Worm (Caenorhabditis elegans) whole organism, L3 larva: ENCODE measurements around the gene R04E5.9.
A peak's percentile ranks its signal among the peaks of the same experiment; 100 is the strongest.

Experiments
- ZK546.5 ChIP-seq: sonication (generic microtip); optimal IDR thresholded peaks from 2 replicates; lab custom pipeline; 2017; ENCODE audit warnings: missing biosample characterization, missing genetic modification characterization
- aly-2 ChIP-seq: fragments of 150-350 bp; optimal IDR thresholded peaks from 2 replicates; lab custom pipeline; 2014; ENCODE audit warnings: missing biosample characterization, missing genetic modification characterization
- ama-1 ChIP-seq: fragments of 150-350 bp; optimal IDR thresholded peaks from 2 replicates; lab custom pipeline; 2018
- ceh-16 ChIP-seq: sonication (generic microtip); optimal IDR thresholded peaks from 2 replicates; lab custom pipeline; 2017; ENCODE audit warnings: missing biosample characterization, missing genetic modification characterization
- ceh-28 ChIP-seq: fragments of 150-350 bp; optimal IDR thresholded peaks from 2 replicates; lab custom pipeline; 2014; ENCODE audit warnings: missing biosample characterization, missing genetic modification reagents, missing genetic modification characterization
- ceh-82 ChIP-seq: fragments of 150-350 bp; optimal IDR thresholded peaks from 2 replicates; lab custom pipeline; 2014; ENCODE audit warnings: missing biosample characterization, missing genetic modification characterization
- ceh-9 ChIP-seq: sonication (generic microtip); optimal IDR thresholded peaks from 2 replicates; lab custom pipeline; 2018; ENCODE audit warnings: missing biosample characterization, missing genetic modification characterization
- daf-12 ChIP-seq: fragments of 150-350 bp; optimal IDR thresholded peaks from 2 replicates; lab custom pipeline; 2014; ENCODE audit warnings: missing biosample characterization, missing genetic modification reagents, missing genetic modification characterization
- egl-27 ChIP-seq: sonication (generic microtip); optimal IDR thresholded peaks from 4 replicates; lab custom pipeline; 2017; ENCODE audit warnings: missing biosample characterization, missing genetic modification reagents, missing genetic modification characterization
- egl-5 ChIP-seq: fragments of 150-350 bp; optimal IDR thresholded peaks from 2 replicates; lab custom pipeline; 2017; ENCODE audit warnings: missing biosample characterization, missing genetic modification reagents, missing genetic modification characterization, inconsistent platforms
- elt-1 ChIP-seq: fragments of 150-350 bp; optimal IDR thresholded peaks from 2 replicates; lab custom pipeline; 2014; ENCODE audit warnings: missing biosample characterization, missing genetic modification characterization
- elt-2 ChIP-seq: sonication (generic microtip); optimal IDR thresholded peaks from 2 replicates; lab custom pipeline; 2016; ENCODE audit warnings: missing genetic modification reagents, mild to moderate bottlenecking, missing genetic modification characterization, missing compliant biosample characterization
- elt-3 ChIP-seq, 3 experiments: fragments of 150-350 bp in 1 of 3; sonication (generic microtip) in 2 of 3; optimal IDR thresholded peaks; 2 replicates in 2 of 3; 4 replicates in 1 of 3; lab custom pipeline; 2014 to 2017; ENCODE audit warnings: missing biosample characterization in 3 of 3, missing genetic modification characterization in 3 of 3
- fkh-10 ChIP-seq: sonication (generic microtip); optimal IDR thresholded peaks from 2 replicates; lab custom pipeline; 2017; ENCODE audit warnings: missing biosample characterization, missing genetic modification reagents, missing genetic modification characterization
- fkh-2 ChIP-seq: fragments of 150-350 bp; optimal IDR thresholded peaks from 2 replicates; lab custom pipeline; 2014; ENCODE audit warnings: missing biosample characterization, missing genetic modification reagents, missing genetic modification characterization
- fos-1 ChIP-seq: fragments of 150-350 bp; optimal IDR thresholded peaks from 2 replicates; lab custom pipeline; 2014; ENCODE audit warnings: missing biosample characterization, missing genetic modification characterization
- hmg-11 ChIP-seq: sonication (generic microtip); optimal IDR thresholded peaks from 2 replicates; lab custom pipeline; 2016; ENCODE audit warnings: missing genetic modification characterization, missing compliant biosample characterization
- jun-1 ChIP-seq: fragments of 150-350 bp; optimal IDR thresholded peaks from 2 replicates; lab custom pipeline; 2014; ENCODE audit warnings: missing biosample characterization, missing genetic modification reagents, missing genetic modification characterization
- lin-39 ChIP-seq: fragments of 150-350 bp; optimal IDR thresholded peaks from 2 replicates; lab custom pipeline; 2018; ENCODE audit warnings: missing biosample characterization, missing genetic modification reagents, missing genetic modification characterization
- lsy-12 ChIP-seq: sonication (generic microtip); optimal IDR thresholded peaks from 2 replicates; lab custom pipeline; 2016; ENCODE audit warnings: mild to moderate bottlenecking, missing genetic modification characterization, missing compliant biosample characterization
- mdl-1 ChIP-seq: fragments of 150-350 bp; optimal IDR thresholded peaks from 2 replicates; lab custom pipeline; 2014; ENCODE audit warnings: missing biosample characterization, missing genetic modification characterization
- nfya-1 ChIP-seq: sonication (generic microtip); optimal IDR thresholded peaks from 2 replicates; lab custom pipeline; 2017; ENCODE audit warnings: missing genetic modification characterization, mild to moderate bottlenecking, missing compliant biosample characterization, antibody characterized with exemption, moderate library complexity; ENCODE audit not compliant: insufficient read depth
- nhr-237 ChIP-seq: fragments of 150-350 bp; optimal IDR thresholded peaks from 2 replicates; lab custom pipeline; 2014; ENCODE audit warnings: missing biosample characterization, missing genetic modification characterization
- nhr-25 ChIP-seq: sonication (generic microtip); optimal IDR thresholded peaks from 2 replicates; lab custom pipeline; 2017; ENCODE audit warnings: missing biosample characterization, missing genetic modification characterization
- nhr-28 ChIP-seq: fragments of 150-350 bp; optimal IDR thresholded peaks from 2 replicates; lab custom pipeline; 2014; ENCODE audit warnings: missing biosample characterization, missing genetic modification characterization
- nhr-43 ChIP-seq: sonication (generic microtip); optimal IDR thresholded peaks from 2 replicates; lab custom pipeline; 2016; ENCODE audit warnings: mild to moderate bottlenecking, missing genetic modification characterization, missing compliant biosample characterization; ENCODE audit not compliant: poor library complexity, severe bottlenecking
- nhr-67 ChIP-seq: fragments of 150-350 bp; optimal IDR thresholded peaks from 2 replicates; lab custom pipeline; 2014; ENCODE audit warnings: missing biosample characterization, missing genetic modification characterization
- nhr-76 ChIP-seq: fragments of 150-350 bp; sonication (generic microtip); optimal IDR thresholded peaks from 5 replicates; lab custom pipeline; 2014; ENCODE audit warnings: missing biosample characterization, missing genetic modification characterization
- nhr-77 ChIP-seq: fragments of 150-350 bp; optimal IDR thresholded peaks from 2 replicates; lab custom pipeline; 2014; ENCODE audit warnings: missing biosample characterization, missing genetic modification characterization
- pha-4 ChIP-seq: fragments of 150-350 bp; optimal IDR thresholded peaks from 2 replicates; lab custom pipeline; 2014; ENCODE audit warnings: missing biosample characterization, missing genetic modification reagents, missing genetic modification characterization
- pqm-1 ChIP-seq: fragments of 150-350 bp; optimal IDR thresholded peaks from 2 replicates; lab custom pipeline; 2017; ENCODE audit warnings: missing biosample characterization, missing genetic modification characterization, inconsistent platforms
- snpc-4 ChIP-seq: fragments of 150-350 bp; optimal IDR thresholded peaks from 2 replicates; lab custom pipeline; 2014; ENCODE audit warnings: missing biosample characterization, missing genetic modification characterization
- unc-39 ChIP-seq: sonication (generic microtip); optimal IDR thresholded peaks from 4 replicates; lab custom pipeline; 2017; ENCODE audit warnings: missing biosample characterization, missing genetic modification characterization
- unc-62 ChIP-seq: fragments of 150-350 bp; sonication (generic microtip); optimal IDR thresholded peaks from 4 replicates; lab custom pipeline; 2014; ENCODE audit warnings: missing biosample characterization, missing genetic modification reagents, missing genetic modification characterization
- zag-1 ChIP-seq: fragments of 150-350 bp; optimal IDR thresholded peaks from 2 replicates; lab custom pipeline; 2014; ENCODE audit warnings: missing biosample characterization, missing genetic modification characterization
- ztf-11 ChIP-seq: fragments of 150-350 bp; optimal IDR thresholded peaks from 2 replicates; lab custom pipeline; 2014; ENCODE audit warnings: missing biosample characterization, missing genetic modification characterization

The R04E5.9 gene

DNA sequence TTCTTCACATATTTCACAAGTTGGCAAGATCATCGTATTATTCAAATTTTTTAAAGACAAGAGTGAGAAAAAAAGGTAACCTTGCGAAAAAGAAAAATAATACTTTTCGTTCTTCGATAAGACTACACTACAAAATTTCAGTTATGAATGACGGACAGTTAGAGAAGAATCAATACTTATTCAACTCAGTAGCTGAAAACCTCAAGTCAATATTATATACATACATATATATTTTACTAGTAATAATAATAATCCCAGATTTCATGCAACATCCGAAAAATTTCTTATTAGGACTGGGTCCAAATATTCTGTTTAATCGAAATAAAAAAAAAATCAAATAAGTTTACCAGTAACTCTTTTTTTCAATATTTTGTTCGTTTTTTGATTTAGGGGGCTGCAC lies 20.2 kb upstream of the R04E5.9 start, which contains the start of gene C28G1.6:
TSS of gene C28G1.6 (minus strand) at position 101 of the 400 bp plus-strand sequence.
- TF ChIP-seq ceh-16 (tag; lab: Kevin White, UChicago), result no peak
- TF ChIP-seq elt-1, result no peak
- TF ChIP-seq egl-5 (tag; lab: Kevin White, UChicago), result no peak
- TF ChIP-seq pqm-1 (tag; lab: Kevin White, UChicago), result no peak
- peak; percentile 22 for TF ChIP-seq pha-4 (tag; lab: Kevin White, UChicago)
- TF ChIP-seq elt-2, result peak; percentile 54
- no peak for TF ChIP-seq mdl-1 (tag; lab: Kevin White, UChicago)
- no peak for TF ChIP-seq fkh-10
- TF ChIP-seq, all 47 proteins: peak for 2

DNA sequence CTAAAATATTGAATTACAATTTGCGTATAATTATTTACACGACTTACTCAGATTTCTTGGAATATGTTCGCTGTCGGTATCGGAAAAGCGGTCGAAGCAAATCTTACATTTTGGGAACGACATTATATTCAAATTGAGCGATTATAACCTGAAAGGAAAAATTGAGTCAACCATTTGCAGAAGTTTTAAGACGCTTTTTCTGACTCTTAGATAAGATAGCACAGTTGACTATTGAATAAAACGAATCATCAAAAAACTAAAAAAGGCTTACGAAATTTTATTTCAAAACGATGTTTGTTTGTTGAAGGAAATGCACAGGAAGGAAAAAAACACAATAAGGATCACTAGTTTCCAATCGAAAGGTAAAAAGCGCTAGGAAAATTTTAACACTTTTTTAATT lies 17.4 kb upstream of the R04E5.9 start, which contains the start of gene rcs-1:
TSS of gene rcs-1 (minus strand) at position 176 of the 400 bp plus-strand sequence.
- TF ChIP-seq nhr-28 (tag; lab: Kevin White, UChicago) (no peak), elt-2 (peak; percentile 30)

DNA sequence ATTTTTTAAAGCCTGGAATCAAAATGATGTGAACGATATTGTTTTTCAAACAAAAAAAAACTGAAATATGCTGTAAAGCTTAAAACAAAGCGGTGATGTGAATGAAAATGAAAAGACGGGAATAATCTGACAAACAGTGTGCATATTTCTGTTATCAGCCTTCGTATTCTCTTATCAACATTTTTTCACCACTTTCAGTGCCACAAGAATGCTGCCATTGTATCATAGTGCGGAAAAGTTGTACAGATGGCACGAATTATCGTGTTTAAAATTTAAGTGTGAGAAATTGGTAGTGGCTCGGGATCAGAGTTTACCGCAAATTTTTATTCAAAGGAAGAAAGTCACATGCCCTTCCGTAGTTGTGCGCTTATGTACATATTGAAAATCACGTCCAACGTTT lies 13.5 kb upstream of the R04E5.9 start, which contains the start of gene ifd-1:
TSS of gene ifd-1 (minus strand) at position 12 of the 400 bp plus-strand sequence.
- no peak for TF ChIP-seq ama-1 (lab: Kevin White, UChicago)
- no peak for TF ChIP-seq mdl-1 (tag; lab: Kevin White, UChicago)
- TF ChIP-seq pqm-1 (tag; lab: Kevin White, UChicago), result peak; percentile 88
- peak; percentile 78 for TF ChIP-seq jun-1 (tag; lab: Kevin White, UChicago)
- TF ChIP-seq lsy-12, result no peak
- TF ChIP-seq elt-2, result peak; percentile 95
- TF ChIP-seq egl-27 (tag; lab: Kevin White, UChicago), result no peak
- TF ChIP-seq, all 47 proteins: peak for 3

ce11 chrX:8820643-8821042 lies 9.7 kb upstream of the R04E5.9 start:
- TF ChIP-seq nhr-67 (tag; lab: Kevin White, UChicago), result no peak
- no peak for TF ChIP-seq egl-5 (tag; lab: Kevin White, UChicago)
- no peak for TF ChIP-seq daf-12
- peak; percentile 42 for TF ChIP-seq jun-1 (tag; lab: Kevin White, UChicago)
- TF ChIP-seq elt-2, result peak; percentile 87
- no peak for TF ChIP-seq nhr-76 (tag; lab: Kevin White, UChicago)
- no peak for TF ChIP-seq elt-3 (tag; optimal IDR thresholded peaks at IDR 0.05; lab: Kevin White, UChicago)
- no peak for TF ChIP-seq ceh-28
- no peak for TF ChIP-seq fos-1 (tag; lab: Kevin White, UChicago)
- no peak for TF ChIP-seq snpc-4
- TF ChIP-seq nhr-43 (tag; lab: Kevin White, UChicago), result no peak
- TF ChIP-seq ceh-16 (tag; lab: Kevin White, UChicago), result no peak
- TF ChIP-seq ztf-11 (tag; lab: Kevin White, UChicago), result no peak
- TF ChIP-seq pqm-1 (tag; lab: Kevin White, UChicago), result peak; percentile 71
- peak; percentile 31 for TF ChIP-seq pha-4 (tag; lab: Kevin White, UChicago)
- TF ChIP-seq zag-1 (tag; lab: Kevin White, UChicago), result no peak
- no peak for TF ChIP-seq fkh-10
- no peak for TF ChIP-seq ceh-9 (tag; lab: Kevin White, UChicago)
- no peak for TF ChIP-seq lin-39 (tag; lab: Kevin White, UChicago)
- no peak for TF ChIP-seq elt-1
- TF ChIP-seq egl-27 (tag; lab: Kevin White, UChicago), result no peak
- TF ChIP-seq nhr-77 (tag; lab: Kevin White, UChicago), result no peak
- no peak for TF ChIP-seq unc-62 (GFP tag; lab: Kevin White, UChicago)

- TF ChIP-seq fkh-2 (tag; lab: Kevin White, UChicago) (no peak), lsy-12 (no peak), unc-39 (no peak), hmg-11 (no peak), aly-2 (no peak), nhr-25 (tag; lab: Kevin White, UChicago) (peak; percentile 22), ztf-11 (tag; lab: Kevin White, UChicago) (no peak), elt-2 (peak; percentile 14), ceh-9 (tag; lab: Kevin White, UChicago) (no peak), ceh-82 (tag; lab: Kevin White, UChicago) (no peak), ceh-16 (tag; lab: Kevin White, UChicago) (no peak), pha-4 (tag; lab: Kevin White, UChicago) (no peak), ceh-28 (no peak), nhr-43 (tag; lab: Kevin White, UChicago) (peak; percentile 52), zag-1 (tag; lab: Kevin White, UChicago) (no peak), nhr-237 (no peak), ZK546.5 (no peak), fkh-10 (no peak), nfya-1 (tag; lab: Kevin White, UChicago) (no peak)
These were observed 9.0 kb upstream of the R04E5.9 start for ce11 chrX:8819815-8820415.
